Worm (Caenorhabditis elegans) whole organism, young adult: ENCODE data around the gene clec-147.

Experiments
- B0019.2 ChIP-seq: fragments of 200-800 bp; sonication (Bioruptor generic); conservative IDR thresholded peaks from 2 replicates; pipeline ENCODE4 v1.3.6; 2022; ENCODE audit warnings: missing genetic modification reagents, missing genetic modification characterization, missing compliant biosample characterization
- B0336.3 ChIP-seq: fragments of 200-800 bp; sonication (Bioruptor generic); IDR thresholded peaks from 2 replicates; pipeline ENCODE4 v1.3.6; 2022; ENCODE audit warnings: missing genetic modification characterization, missing compliant biosample characterization
- D2030.7 ChIP-seq: fragments of 200-800 bp; sonication (Bioruptor generic); IDR thresholded peaks from 2 replicates; pipeline ENCODE4 v1.3.6; 2022; ENCODE audit warnings: missing genetic modification reagents, missing genetic modification characterization, missing compliant biosample characterization
- F22D6.2 ChIP-seq: sonication (generic microtip); optimal IDR thresholded peaks from 2 replicates; lab custom pipeline; 2016; ENCODE audit warnings: mild to moderate bottlenecking, missing genetic modification characterization, missing compliant biosample characterization
- Y53G8AR.9 ChIP-seq: fragments of 200-800 bp; sonication (Bioruptor generic); conservative IDR thresholded peaks from 2 replicates; pipeline ENCODE4 v1.3.6; 2022; ENCODE audit warnings: missing genetic modification reagents, missing genetic modification characterization, missing compliant biosample characterization
- Y95B8A.8 ChIP-seq: fragments of 200-800 bp; sonication (Bioruptor generic); IDR thresholded peaks from 2 replicates; pipeline ENCODE4 v1.3.6; 2022; ENCODE audit warnings: missing genetic modification reagents, missing genetic modification characterization, missing compliant biosample characterization
- ZK185.1 ChIP-seq: sonication (generic microtip); optimal IDR thresholded peaks from 2 replicates; lab custom pipeline; 2016; ENCODE audit warnings: mild to moderate bottlenecking, missing genetic modification characterization, missing compliant biosample characterization; ENCODE audit not compliant: poor library complexity, severe bottlenecking
- aptf-3 ChIP-seq: fragments of 200-800 bp; sonication (Bioruptor generic); IDR thresholded peaks from 2 replicates; pipeline ENCODE4 v1.3.6; 2022; ENCODE audit warnings: missing genetic modification characterization, missing compliant biosample characterization
- attf-5 ChIP-seq: fragments of 200-800 bp; sonication (Bioruptor generic); optimal IDR thresholded peaks from 2 replicates; lab custom pipeline; 2018; ENCODE audit warnings: mild to moderate bottlenecking, missing genetic modification characterization, missing compliant biosample characterization
- cebp-1 ChIP-seq, 2 experiments: fragments of 200-800 bp in 1 of 2; sonication (Bioruptor generic) in 1 of 2; sonication (generic microtip) in 1 of 2; IDR thresholded peaks in 1 of 2; optimal IDR thresholded peaks in 1 of 2; 2 replicates each; pipeline versions ENCODE4 v1.3.6 to Lab custom; 2017 to 2022; ENCODE audit warnings: missing compliant biosample characterization in 2 of 2, missing genetic modification characterization in 2 of 2, mild to moderate bottlenecking in 1 of 2, missing genetic modification reagents in 1 of 2, moderate library complexity in 1 of 2
- ceh-100 ChIP-seq: fragments of 200-800 bp; sonication (Bioruptor generic); IDR thresholded peaks from 2 replicates; pipeline ENCODE4 v1.3.6; 2022; ENCODE audit warnings: missing genetic modification reagents, missing genetic modification characterization, missing compliant biosample characterization
- ceh-27 ChIP-seq: fragments of 200-800 bp; sonication (Bioruptor generic); optimal IDR thresholded peaks from 2 replicates; lab custom pipeline; 2018; ENCODE audit warnings: mild to moderate bottlenecking, missing genetic modification characterization, moderate library complexity, missing compliant biosample characterization
- ceh-91 ChIP-seq: fragments of 200-800 bp; sonication (Bioruptor generic); IDR thresholded peaks from 2 replicates; pipeline ENCODE4 v1.3.6; 2022; ENCODE audit warnings: missing genetic modification reagents, missing genetic modification characterization, missing compliant biosample characterization
- dpff-1 ChIP-seq: sonication (generic microtip); optimal IDR thresholded peaks from 2 replicates; lab custom pipeline; 2017; ENCODE audit warnings: mild to moderate bottlenecking, missing genetic modification characterization, missing compliant biosample characterization
- dpl-1 ChIP-seq: fragments of 150-350 bp; optimal IDR thresholded peaks from 2 replicates; lab custom pipeline; 2014; ENCODE audit warnings: missing biosample characterization, missing genetic modification reagents, missing genetic modification characterization
- efl-1 ChIP-seq: fragments of 150-350 bp; optimal IDR thresholded peaks from 2 replicates; lab custom pipeline; 2014; ENCODE audit warnings: missing biosample characterization, missing genetic modification reagents, missing genetic modification characterization
- egl-44 ChIP-seq: fragments of 200-800 bp; sonication (Bioruptor generic); IDR thresholded peaks from 2 replicates; pipeline ENCODE4 v1.3.6; 2022; ENCODE audit warnings: missing genetic modification reagents, missing genetic modification characterization, missing compliant biosample characterization
- hmg-1.2 ChIP-seq: fragments of 200-800 bp; sonication (Bioruptor generic); IDR thresholded peaks from 2 replicates; pipeline ENCODE4 v1.3.6; 2022; ENCODE audit warnings: missing genetic modification reagents, missing genetic modification characterization, missing compliant biosample characterization
- hmg-20 ChIP-seq: fragments of 200-800 bp; sonication (Bioruptor generic); IDR thresholded peaks from 2 replicates; pipeline ENCODE4 v1.3.6; 2022; ENCODE audit warnings: missing genetic modification reagents, missing genetic modification characterization, missing compliant biosample characterization
- hrde-1 ChIP-seq: sonication (generic microtip); optimal IDR thresholded peaks from 2 replicates; lab custom pipeline; 2016; ENCODE audit warnings: missing genetic modification characterization, mild to moderate bottlenecking, missing compliant biosample characterization, moderate library complexity, missing genotype, missing genetic modification reagents, borderline replicate concordance
- lag-1 ChIP-seq: fragments of 200-800 bp; sonication (Bioruptor generic); IDR thresholded peaks from 2 replicates; pipeline ENCODE4 v1.3.6; 2022; ENCODE audit warnings: missing genetic modification reagents, missing genetic modification characterization, missing compliant biosample characterization
- let-607 ChIP-seq, 2 experiments: fragments of 200-800 bp in 1 of 2; sonication (Bioruptor generic) in 1 of 2; sonication (generic microtip) in 1 of 2; optimal IDR thresholded peaks; 2 replicates each; lab custom pipeline; 2016 to 2018; ENCODE audit warnings: mild to moderate bottlenecking in 2 of 2, missing compliant biosample characterization in 2 of 2, missing genetic modification characterization in 2 of 2, moderate library complexity in 2 of 2, missing genotype in 1 of 2
- lin-26 ChIP-seq: fragments of 200-800 bp; sonication (Bioruptor generic); IDR thresholded peaks from 2 replicates; pipeline ENCODE4 v1.3.6; 2022; ENCODE audit warnings: missing genetic modification reagents, missing genetic modification characterization, missing compliant biosample characterization
- lin-35 ChIP-seq, 3 experiments: fragments of 150-350 bp in 2 of 3; sonication (generic microtip) in 1 of 3; optimal IDR thresholded peaks; 2 replicates each; lab custom pipeline; 2014 to 2018; ENCODE audit warnings: missing biosample characterization in 3 of 3, missing genetic modification characterization in 3 of 3, missing genetic modification reagents in 3 of 3
- lin-40 ChIP-seq: sonication (generic microtip); optimal IDR thresholded peaks from 2 replicates; lab custom pipeline; 2016; ENCODE audit warnings: missing genetic modification characterization, mild to moderate bottlenecking, missing compliant biosample characterization, missing genotype, missing genetic modification reagents
- lin-54 ChIP-seq: fragments of 200-800 bp; sonication (Bioruptor generic); optimal IDR thresholded peaks from 2 replicates; lab custom pipeline; 2018; ENCODE audit warnings: mild to moderate bottlenecking, missing genetic modification characterization, missing compliant biosample characterization
- lsl-1 ChIP-seq: fragments of 200-800 bp; sonication (Bioruptor generic); optimal IDR thresholded peaks from 2 replicates; lab custom pipeline; 2018; ENCODE audit warnings: mild to moderate bottlenecking, missing genetic modification characterization, moderate library complexity, missing compliant biosample characterization
- lsy-27 ChIP-seq: sonication (generic microtip); optimal IDR thresholded peaks from 2 replicates; lab custom pipeline; 2017; ENCODE audit warnings: missing genetic modification characterization, mild to moderate bottlenecking, missing compliant biosample characterization, antibody characterized with exemption, missing genotype, borderline replicate concordance; ENCODE audit not compliant: insufficient read depth
- madf-10 ChIP-seq: sonication (generic microtip); optimal IDR thresholded peaks from 2 replicates; lab custom pipeline; 2016; ENCODE audit warnings: mild to moderate bottlenecking, missing genetic modification characterization, missing compliant biosample characterization
- madf-3 ChIP-seq: fragments of 200-800 bp; sonication (Bioruptor generic); IDR thresholded peaks from 2 replicates; pipeline ENCODE4 v1.3.6; 2022; ENCODE audit warnings: missing genetic modification reagents, missing genetic modification characterization, missing compliant biosample characterization
- mcd-1 ChIP-seq: fragments of 200-800 bp; sonication (Bioruptor generic); IDR thresholded peaks from 2 replicates; pipeline ENCODE4 v1.3.6; 2022; ENCODE audit warnings: missing genetic modification reagents, missing genetic modification characterization, missing compliant biosample characterization
- mes-4 ChIP-seq: sonication (generic microtip); optimal IDR thresholded peaks from 2 replicates; lab custom pipeline; 2016; ENCODE audit warnings: missing genotype, missing genetic modification characterization, missing compliant biosample characterization
- nfyb-1 ChIP-seq: fragments of 200-800 bp; sonication (Bioruptor generic); IDR thresholded peaks from 2 replicates; pipeline ENCODE4 v1.3.6; 2022; ENCODE audit warnings: missing genetic modification reagents, missing genetic modification characterization, missing compliant biosample characterization
- nhr-27 ChIP-seq: fragments of 200-800 bp; sonication (Bioruptor generic); optimal IDR thresholded peaks from 2 replicates; lab custom pipeline; 2018; ENCODE audit warnings: mild to moderate bottlenecking, missing genetic modification characterization, moderate library complexity, missing compliant biosample characterization
- nhr-80 ChIP-seq: sonication (generic microtip); optimal IDR thresholded peaks from 2 replicates; lab custom pipeline; 2016; ENCODE audit warnings: missing genetic modification characterization, missing compliant biosample characterization
- pbrm-1 ChIP-seq: fragments of 200-800 bp; sonication (Bioruptor generic); IDR thresholded peaks from 2 replicates; pipeline ENCODE4 v1.3.6; 2022; ENCODE audit warnings: missing genetic modification reagents, missing genetic modification characterization, missing compliant biosample characterization
- rcor-1 ChIP-seq: fragments of 200-800 bp; sonication (Bioruptor generic); IDR thresholded peaks from 2 replicates; pipeline ENCODE4 v1.3.6; 2022; ENCODE audit warnings: missing genetic modification reagents, missing genetic modification characterization, missing compliant biosample characterization
- repo-1 ChIP-seq: sonication (generic microtip); optimal IDR thresholded peaks from 2 replicates; lab custom pipeline; 2017; ENCODE audit warnings: mild to moderate bottlenecking, missing genetic modification characterization, missing compliant biosample characterization
- snpc-4 ChIP-seq, 5 experiments: fragments of 150-350 bp in 1 of 5; sonication (generic microtip) in 4 of 5; optimal IDR thresholded peaks; 2 replicates each; lab custom pipeline; 2014 to 2018; ENCODE audit warnings: missing genetic modification characterization in 5 of 5, missing biosample characterization in 3 of 5, antibody characterized with exemption in 2 of 5, mild to moderate bottlenecking in 2 of 5, missing compliant biosample characterization in 2 of 5, missing genotype in 2 of 5, moderate library complexity in 2 of 5, missing genetic modification reagents in 1 of 5
- somi-1 ChIP-seq: fragments of 200-800 bp; sonication (Bioruptor generic); optimal IDR thresholded peaks from 2 replicates; lab custom pipeline; 2018; ENCODE audit warnings: mild to moderate bottlenecking, missing genetic modification characterization, missing compliant biosample characterization
- tbp1 ChIP-seq: fragments of 200-800 bp; sonication (Bioruptor generic); optimal IDR thresholded peaks from 2 replicates; lab custom pipeline; 2018; ENCODE audit warnings: mild to moderate bottlenecking, missing genetic modification characterization, missing compliant biosample characterization
- tlf-1 ChIP-seq: fragments of 200-800 bp; sonication (Bioruptor generic); optimal IDR thresholded peaks from 2 replicates; lab custom pipeline; 2018; ENCODE audit warnings: mild to moderate bottlenecking, missing genetic modification characterization, missing compliant biosample characterization
- unc-130 ChIP-seq: sonication (generic microtip); optimal IDR thresholded peaks from 2 replicates; lab custom pipeline; 2016; ENCODE audit warnings: missing genetic modification reagents, missing genetic modification characterization, missing compliant biosample characterization
- ztf-18 ChIP-seq: sonication (generic microtip); optimal IDR thresholded peaks from 2 replicates; lab custom pipeline; 2016; ENCODE audit warnings: missing genotype, mild to moderate bottlenecking, missing genetic modification characterization, missing compliant biosample characterization
- ztf-25 ChIP-seq: fragments of 200-800 bp; sonication (Bioruptor generic); IDR thresholded peaks from 2 replicates; pipeline ENCODE4 v1.3.6; 2022; ENCODE audit warnings: missing genetic modification reagents, missing genetic modification characterization, missing compliant biosample characterization

The clec-147 gene

DNA sequence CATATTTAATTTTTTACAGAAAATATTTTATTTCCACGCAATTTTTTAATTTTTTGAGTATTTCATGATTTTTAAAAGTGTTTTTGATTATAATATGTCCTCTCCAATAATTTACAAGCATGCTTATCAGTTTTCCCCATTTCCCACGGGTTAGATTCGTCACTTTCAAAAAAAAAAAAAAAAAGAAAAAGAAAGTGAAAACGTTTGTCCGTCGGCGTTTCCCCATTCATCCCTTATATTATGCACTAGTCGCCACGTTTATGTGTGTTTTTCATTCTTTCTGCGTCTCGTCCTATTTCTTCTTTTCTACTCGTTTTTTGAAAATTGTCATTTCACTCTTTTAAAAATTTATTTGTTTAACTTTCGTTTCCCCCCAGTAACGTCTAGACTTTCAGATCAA lies 48.2 kb downstream of the clec-147 start, which contains the start of gene vnut-1:
Gene vnut-1, plus strand, starts transcription at position 396 of the 400 bp plus-strand sequence.
- TF ChIP-seq ztf-18 = peak; percentile 24
- TF ChIP-seq hmg-20 (GFP tag; lab: Robert Waterston, UW) = no peak
- TF ChIP-seq lin-40 = peak; percentile 5
- TF ChIP-seq nhr-80 = peak; percentile 72

DNA sequence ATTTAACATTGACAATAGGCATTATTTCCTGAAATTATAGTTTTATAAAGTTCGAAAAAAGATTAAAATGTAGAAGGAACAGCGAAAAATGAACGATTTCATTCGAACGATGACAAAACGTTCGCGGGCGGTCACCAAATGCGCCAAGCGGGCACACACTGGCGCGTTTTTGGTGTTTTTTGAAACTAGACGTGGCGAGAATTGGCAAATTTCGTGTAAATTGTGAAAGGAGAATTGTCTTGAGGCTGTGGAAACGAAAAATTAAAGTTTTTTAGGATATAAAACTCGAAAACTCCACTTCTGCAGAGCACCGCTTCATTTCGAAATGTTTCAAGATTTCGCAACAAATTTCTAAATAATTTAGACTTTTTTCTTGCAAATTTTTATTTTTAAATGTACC lies 49.0 kb downstream of the clec-147 start, which contains the start of gene usp-14:
Gene usp-14, minus strand, starts transcription at position 28 of the 400 bp plus-strand sequence.
- TF ChIP-seq lsy-27 (tag; lab: Kevin White, UChicago) (no peak), ZK185.1 (no peak), lag-1 (GFP tag; lab: Robert Waterston, UW) (no peak), lin-40 (peak; percentile 56), tbp1 (GFP tag; lab: Kevin White, UChicago) (peak; percentile 49), nhr-27 (tag; lab: Kevin White, UChicago) (no peak), attf-5 (peak; percentile 74), mcd-1 (GFP tag; lab: Robert Waterston, UW) (peak; percentile 78), cebp-1 (GFP tag; IDR thresholded peaks at IDR 0.05; lab: Robert Waterston, UW) (peak; percentile 54), cebp-1 (tag; optimal IDR thresholded peaks at IDR 0.05; lab: Kevin White, UChicago) (peak; percentile 94), madf-10 (no peak), ztf-25 (no peak), pbrm-1 (peak; percentile 62), egl-44 (no peak), B0019.2 (no peak), hrde-1 (tag; lab: Kevin White, UChicago) (no peak), repo-1 (tag; lab: Kevin White, UChicago) (peak; percentile 33), madf-3 (GFP tag; lab: Robert Waterston, UW) (0 out of 2 replicates have a peak, but pooled peaks have one; percentile 33), dpff-1 (tag; lab: Kevin White, UChicago) (no peak), lin-26 (no peak), dpl-1 (GFP tag; lab: Kevin White, UChicago) (peak; percentile 53), rcor-1 (GFP tag; lab: Robert Waterston, UW) (no peak), Y53G8AR.9 (GFP tag; lab: Robert Waterston, UW) (no peak), D2030.7 (GFP tag; lab: Robert Waterston, UW) (peak; percentile 44; the same call in 1 of the 2 replicates), ceh-27 (no peak), snpc-4 (GFP tag; optimal IDR thresholded peaks at IDR 0.05; lab: Kevin White, UChicago) (no peak), snpc-4 (tag; optimal IDR thresholded peaks at IDR 0.05; lab: Kevin White, UChicago) (peak in 3 of 4 experiments; percentile 5 to 44 (median 16)), somi-1 (GFP tag; lab: Kevin White, UChicago) (no peak), B0336.3 (GFP tag; lab: Robert Waterston, UW) (peak; percentile 76; the same call in 1 of the 2 replicates), lin-54 (GFP tag; lab: Kevin White, UChicago) (peak; percentile 82), mes-4 (tag; lab: Kevin White, UChicago) (no peak), lin-35 (GFP tag; optimal IDR thresholded peaks at IDR 0.05; lab: Kevin White, UChicago) (peak in 1 of 3 experiments; percentile 81), unc-130 (GFP tag; lab: Kevin White, UChicago) (no peak), ceh-100 (GFP tag; lab: Robert Waterston, UW) (peak; percentile 40; the same call in 1 of the 2 replicates), aptf-3 (GFP tag; lab: Robert Waterston, UW) (no peak), Y95B8A.8 (no peak), nfyb-1 (GFP tag; lab: Robert Waterston, UW) (peak; percentile 66), lsl-1 (peak; percentile 35), tlf-1 (GFP tag; lab: Kevin White, UChicago) (peak; percentile 18), F22D6.2 (tag; lab: Kevin White, UChicago) (no peak), hmg-1.2 (GFP tag; lab: Robert Waterston, UW) (peak; percentile 45), ceh-91 (GFP tag; lab: Robert Waterston, UW) (peak; percentile 13; the same call in 1 of the 2 replicates), let-607 (tag; optimal IDR thresholded peaks at IDR 0.05; lab: Kevin White, UChicago) (peak in 1 of 2 experiments; percentile 29), efl-1 (GFP tag; lab: Kevin White, UChicago) (peak; percentile 76), nhr-80 (peak; percentile 17)
